Fruit fly (Drosophila melanogaster): Measurements from ENCODE around the gene crp.
A peak's percentile ranks its signal among the peaks of the same experiment; 100 is the strongest.

Gene crp

dm6 chr2L:16317777-16318610, 30.5 kb upstream of the crp start (continued):
- TF ChIP-seq scrt (GFP tag; optimal IDR thresholded peaks at IDR 0.05) (peak; percentile 30), CG8359 (GFP tag; optimal IDR thresholded peaks at IDR 0.05; ENCODE audit: borderline replicate concordance) (no peak), Hmx (GFP tag; optimal IDR thresholded peaks at IDR 0.05) (no peak), CG11093 (GFP tag; IDR thresholded peaks at IDR 0.05) (no peak), hkb (optimal IDR thresholded peaks at IDR 0.05) (no peak), hkb (GFP tag; IDR thresholded peaks at IDR 0.05) (peak; percentile 57), abd-A (tag; optimal IDR thresholded peaks at IDR 0.05) (no peak), cg (GFP tag; optimal IDR thresholded peaks at IDR 0.05) (no peak), CG11247 (GFP tag; IDR thresholded peaks at IDR 0.05) (peak; percentile 51), CG3995 (GFP tag; optimal IDR thresholded peaks at IDR 0.05) (no peak), CG42726 (GFP tag; IDR thresholded peaks at IDR 0.05; ENCODE audit: partially characterized antibody) (no peak; the same call in 1 of the 2 replicates), CG17829 (tag; optimal IDR thresholded peaks at IDR 0.05) (no peak), knrl (GFP tag; IDR thresholded peaks at IDR 0.05; ENCODE audit: partially characterized antibody) (no peak), CG6813 (GFP tag; optimal IDR thresholded peaks at IDR 0.05) (peak; percentile 60), peb (GFP tag; IDR thresholded peaks at IDR 0.05) (no peak), CG7556 (GFP tag; optimal IDR thresholded peaks at IDR 0.05) (peak; percentile 55), pum (GFP tag; optimal IDR thresholded peaks at IDR 0.05) (no peak), gt (GFP tag; IDR thresholded peaks at IDR 0.05) (no peak), CG6765 (GFP tag; optimal IDR thresholded peaks at IDR 0.05) (peak; percentile 50), tup (GFP tag; optimal IDR thresholded peaks at IDR 0.05) (peak; percentile 46), CG10321 (GFP tag; IDR thresholded peaks at IDR 0.05) (no peak), pho (GFP tag; optimal IDR thresholded peaks at IDR 0.05) (peak; percentile 39), Ets97D (GFP tag; optimal IDR thresholded peaks at IDR 0.05) (no peak), CG15073 (GFP tag; optimal IDR thresholded peaks at IDR 0.05) (no peak), CG31441 (GFP tag; IDR thresholded peaks at IDR 0.05) (peak; percentile 24; the same call in 1 of the 2 replicates), Hsf (GFP tag; optimal IDR thresholded peaks at IDR 0.05) (no peak), grau (tag; optimal IDR thresholded peaks at IDR 0.05) (no peak), CG13123 (GFP tag; optimal IDR thresholded peaks at IDR 0.05) (no peak), CG15514 (GFP tag; optimal IDR thresholded peaks at IDR 0.05) (peak; percentile 13), Hand (GFP tag; optimal IDR thresholded peaks at IDR 0.05) (no peak), CG9932 (GFP tag; IDR thresholded peaks at IDR 0.05) (peak; percentile 46; the same call in 1 of the 2 replicates), phol (tag; optimal IDR thresholded peaks at IDR 0.05) (no peak), CG6683 (GFP tag; optimal IDR thresholded peaks at IDR 0.05) (no peak), disco-r (GFP tag; optimal IDR thresholded peaks at IDR 0.05) (no peak), CG12155 (GFP tag; optimal IDR thresholded peaks at IDR 0.05) (peak; percentile 25), dm (GFP tag; optimal IDR thresholded peaks at IDR 0.05) (no peak), Bgb (GFP tag; IDR thresholded peaks at IDR 0.05; ENCODE audit: partially characterized antibody) (no peak), dan (GFP tag; IDR thresholded peaks at IDR 0.05) (no peak), CG12391 (tag; optimal IDR thresholded peaks at IDR 0.05) (peak; percentile 1), crol (GFP tag; IDR thresholded peaks at IDR 0.05) (no peak), NfI (GFP tag; optimal IDR thresholded peaks at IDR 0.05) (no peak), onecut (GFP tag; IDR thresholded peaks at IDR 0.05) (peak; percentile 47), sc (optimal IDR thresholded peaks at IDR 0.05) (no peak), sc (GFP tag; optimal IDR thresholded peaks at IDR 0.05) (no peak), Dp (GFP tag; optimal IDR thresholded peaks at IDR 0.05) (no peak), CG3163 (GFP tag; optimal IDR thresholded peaks at IDR 0.05) (peak; percentile 12), CG13287 (GFP tag; IDR thresholded peaks at IDR 0.05; ENCODE audit: partially characterized antibody) (no peak), dysf (GFP tag; IDR thresholded peaks at IDR 0.05) (peak; percentile 37; the same call in 1 of the 3 replicates), CG10431 (GFP tag; optimal IDR thresholded peaks at IDR 0.05) (peak; percentile 64)

All from whole organism, embryonic.